Worm (Caenorhabditis elegans): ENCODE results near the gene fbxa-80.

fbxa-80 gene

DNA sequence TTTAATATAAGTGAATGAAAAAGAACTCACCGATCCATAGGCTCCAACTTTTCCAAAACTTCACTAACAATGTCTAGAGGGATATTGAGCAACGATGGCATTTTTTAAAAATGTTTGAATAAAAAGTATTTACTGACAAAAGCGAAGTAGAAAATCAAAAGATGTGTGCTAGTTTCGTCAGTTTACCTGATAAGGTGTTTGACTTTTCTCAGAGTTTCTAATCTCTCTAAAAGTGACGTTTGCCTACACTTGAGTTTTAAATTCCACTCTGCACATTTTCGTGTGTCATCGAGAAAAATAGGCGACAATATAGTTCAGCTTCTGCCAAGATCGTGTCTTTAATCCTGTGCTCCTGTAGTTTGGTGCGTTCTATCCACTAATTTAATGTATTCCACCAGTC lies 6.6 kb upstream of the fbxa-80 start, which contains the start of gene fbxa-15:
TSS of gene fbxa-15 (minus strand) at position 101 of the 400 bp plus-strand sequence.
- no peak for TF ChIP-seq C16A3.4 (tag; optimal IDR thresholded peaks at IDR 0.05)

DNA sequence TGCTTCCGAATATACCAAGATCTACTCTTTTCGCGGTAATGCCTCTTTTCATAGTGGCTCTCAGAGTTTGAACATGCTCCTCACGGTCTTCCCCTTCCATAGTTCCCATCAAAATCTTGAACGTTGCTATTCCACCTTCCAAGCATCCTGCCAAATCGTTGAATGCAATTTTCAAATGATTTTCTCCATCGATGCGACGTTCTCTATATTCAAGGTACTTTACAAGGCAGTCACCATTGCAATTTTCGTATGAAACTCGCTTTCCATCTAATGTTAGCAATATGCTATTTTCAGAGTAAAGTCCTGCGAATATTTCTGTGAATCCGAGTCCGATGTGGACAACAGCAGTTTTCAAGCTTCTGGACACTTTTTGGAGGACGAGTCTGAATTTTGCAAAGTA lies 727 bp downstream of the fbxa-80 start:
- TF ChIP-seq alr-1 (tag; optimal IDR thresholded peaks at IDR 0.05; ENCODE audit: borderline replicate concordance) (no peak), efl-1 (optimal IDR thresholded peaks at IDR 0.05) (no peak), efl-1 (GFP tag; optimal IDR thresholded peaks at IDR 0.05 in 1 of 2) (peak in 1 of 2 experiments; percentile 24)

DNA sequence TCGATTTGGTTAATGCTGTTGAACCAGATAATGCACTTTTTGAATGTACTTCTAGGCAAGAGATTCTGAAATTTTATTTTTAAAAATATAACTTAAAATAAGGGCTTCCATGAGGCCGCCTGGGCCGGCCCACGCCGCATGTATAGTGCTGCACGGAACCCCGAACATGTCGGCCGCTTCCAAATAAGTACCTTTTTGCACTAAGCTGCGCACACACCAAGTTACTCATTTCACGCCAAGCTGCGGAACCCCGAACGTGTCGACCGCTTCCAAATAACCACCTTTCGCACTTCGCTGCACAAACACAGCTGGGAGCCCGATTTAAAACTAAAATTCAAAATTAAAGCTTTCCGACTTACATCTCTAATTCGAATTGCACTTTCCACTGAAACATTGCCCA lies 3.6 kb downstream of the fbxa-80 start:
- TF ChIP-seq tlp-1 (tag; optimal IDR thresholded peaks at IDR 0.05): no peak
- no peak for TF ChIP-seq grh-1 (GFP tag; IDR thresholded peaks at IDR 0.05)
- no peak for TF ChIP-seq ces-1 (GFP tag; optimal IDR thresholded peaks at IDR 0.05)
- TF ChIP-seq ceh-8 (GFP tag; optimal IDR thresholded peaks at IDR 0.05): no peak
- TF ChIP-seq lsy-2 (tag; optimal IDR thresholded peaks at IDR 0.05): no peak

DNA sequence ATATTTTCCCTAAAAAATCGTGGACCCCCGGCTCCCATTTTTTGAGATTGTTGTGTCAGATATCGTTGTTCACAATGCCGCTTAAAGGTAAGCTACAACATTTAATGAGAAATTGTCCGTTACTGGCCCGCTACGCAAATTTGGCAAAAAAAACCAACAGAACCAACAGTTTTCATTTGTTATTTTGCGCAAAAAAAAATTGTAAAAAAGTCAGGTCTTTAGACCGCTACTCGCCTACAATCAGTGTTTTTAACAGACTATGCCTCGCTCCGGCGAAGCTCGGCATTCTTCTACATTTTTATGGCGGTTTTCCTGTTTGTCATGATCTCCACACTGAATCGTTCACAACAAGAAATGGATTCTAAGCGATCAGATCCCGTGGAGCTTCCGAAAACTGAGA lies 6.1 kb downstream of the fbxa-80 start, which contains the start of gene Y82E9BL.12:
TSS of gene Y82E9BL.12 (plus strand) at position 301 of the 400 bp plus-strand sequence.
- TF ChIP-seq efl-1 (optimal IDR thresholded peaks at IDR 0.05) (no peak), efl-1 (GFP tag; optimal IDR thresholded peaks at IDR 0.05 in 1 of 2) (peak in 1 of 2 experiments; percentile 6), unc-130 (tag; optimal IDR thresholded peaks at IDR 0.05) (no peak)

DNA sequence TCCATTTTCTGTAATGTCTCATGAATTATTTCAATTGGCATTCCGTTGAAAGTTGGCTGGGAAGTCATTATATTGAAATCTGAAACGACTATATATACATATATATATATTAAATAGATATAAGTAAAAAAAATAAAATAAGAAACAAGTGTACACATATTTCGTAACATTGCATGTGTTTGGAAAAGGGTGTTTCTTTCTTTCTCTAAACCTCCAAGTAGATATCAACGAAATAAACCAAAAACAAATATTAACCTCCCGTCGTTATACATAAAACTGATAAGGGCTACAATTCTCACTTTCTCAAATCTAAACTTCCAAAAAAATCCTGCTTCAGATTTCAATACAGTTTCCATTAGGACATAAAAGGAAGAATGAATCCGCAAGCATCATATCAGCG lies 6.8 kb downstream of the fbxa-80 start, which contains the start of gene fbxa-79:
TSS of gene fbxa-79 (minus strand) at position 86 of the 400 bp plus-strand sequence.
- TF ChIP-seq unc-30 (tag; optimal IDR thresholded peaks at IDR 0.05): no peak
- no peak for TF ChIP-seq sptf-1 (tag; optimal IDR thresholded peaks at IDR 0.05)
- TF ChIP-seq pqm-1 (tag; optimal IDR thresholded peaks at IDR 0.05): no peak
- TF ChIP-seq elt-2 (tag; optimal IDR thresholded peaks at IDR 0.05): peak; percentile 55
- no peak for TF ChIP-seq nhr-90 (tag; optimal IDR thresholded peaks at IDR 0.05; ENCODE audit: poor library complexity)
- TF ChIP-seq ets-5 (GFP tag; IDR thresholded peaks at IDR 0.05): no peak
- TF ChIP-seq aly-2 (tag; optimal IDR thresholded peaks at IDR 0.05): no peak
- no peak for TF ChIP-seq egl-27 (tag; optimal IDR thresholded peaks at IDR 0.05)
- TF ChIP-seq efl-3 (GFP tag; optimal IDR thresholded peaks at IDR 0.05): no peak
- TF ChIP-seq egl-13 (tag; optimal IDR thresholded peaks at IDR 0.05): no peak
- TF ChIP-seq ztf-11 (tag; optimal IDR thresholded peaks at IDR 0.05): no peak
- TF ChIP-seq zip-4 (GFP tag; optimal IDR thresholded peaks at IDR 0.05): no peak
- TF ChIP-seq nhr-19 (GFP tag; conservative IDR thresholded peaks at IDR 0.05): 0 out of 2 replicates have a peak, but pooled peaks have one; percentile 3
- TF ChIP-seq pax-3 (tag; optimal IDR thresholded peaks at IDR 0.05): no peak
- TF ChIP-seq skn-1 (tag; optimal IDR thresholded peaks at IDR 0.05): peak; percentile 59
- no peak for TF ChIP-seq zag-1 (tag; optimal IDR thresholded peaks at IDR 0.05)
- no peak for TF ChIP-seq ama-1 (optimal IDR thresholded peaks at IDR 0.05)
- no peak for TF ChIP-seq nhr-237 (tag; optimal IDR thresholded peaks at IDR 0.05)

DNA sequence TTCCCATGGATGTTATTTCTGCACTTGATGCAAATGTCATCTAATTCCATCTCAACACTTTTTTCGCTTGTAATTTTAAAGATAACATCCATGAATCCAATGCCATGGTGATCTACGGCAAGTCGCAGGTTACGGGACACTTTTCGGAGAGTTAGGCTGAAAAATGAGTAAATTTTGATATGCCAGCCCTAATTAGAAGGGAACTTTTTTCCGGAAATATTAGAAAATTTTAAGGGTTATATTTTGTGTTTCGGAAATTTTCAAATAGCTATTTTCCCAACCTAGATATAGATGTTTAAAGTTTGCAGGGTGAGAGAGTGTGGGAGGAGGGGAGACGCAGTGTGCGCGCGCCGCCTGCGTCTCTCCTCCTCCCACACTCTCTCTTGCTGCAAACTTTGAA lies 7.7 kb downstream of the fbxa-80 start:
- no peak for TF ChIP-seq ets-5 (GFP tag; IDR thresholded peaks at IDR 0.05)
- no peak for TF ChIP-seq efl-1 (optimal IDR thresholded peaks at IDR 0.05)
- TF ChIP-seq efl-1 (GFP tag; optimal IDR thresholded peaks at IDR 0.05 in 1 of 2): peak in 1 of 2 experiments; percentile 51

DNA sequence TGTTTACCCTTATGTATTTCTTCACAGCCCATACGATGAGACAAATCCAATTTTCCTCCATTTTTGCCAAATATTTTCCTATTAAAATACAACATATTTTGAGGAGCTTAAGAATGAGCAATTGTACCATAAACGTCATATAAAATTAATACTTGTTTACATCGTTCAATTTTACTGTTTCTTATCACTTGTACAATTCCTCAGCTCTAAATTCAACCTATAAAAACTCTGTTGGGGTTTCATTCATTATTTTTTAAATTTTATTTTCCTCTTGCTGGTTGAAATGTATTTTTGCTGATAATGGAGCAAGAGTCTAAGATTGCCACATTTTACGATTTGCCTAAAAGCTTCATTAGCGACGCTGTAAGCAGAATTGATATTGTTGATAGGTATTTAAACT lies 11.6 kb downstream of the fbxa-80 start, which contains the start of gene fbxa-75:
TSS of gene fbxa-75 (plus strand) at position 301 of the 400 bp plus-strand sequence.
- no peak for TF ChIP-seq unc-130 (tag; optimal IDR thresholded peaks at IDR 0.05)
- no peak for TF ChIP-seq efl-1 (optimal IDR thresholded peaks at IDR 0.05)
- TF ChIP-seq efl-1 (GFP tag; optimal IDR thresholded peaks at IDR 0.05 in 1 of 2): no peak
- no peak for TF ChIP-seq skn-1 (tag; optimal IDR thresholded peaks at IDR 0.05)
- no peak for TF ChIP-seq lin-35 (GFP tag; optimal IDR thresholded peaks at IDR 0.05)
- no peak for TF ChIP-seq vab-15 (tag; optimal IDR thresholded peaks at IDR 0.05)
- no peak for TF ChIP-seq nhr-71 (tag; optimal IDR thresholded peaks at IDR 0.05)
- no peak for TF ChIP-seq ets-5 (GFP tag; IDR thresholded peaks at IDR 0.05)
- no peak for TF ChIP-seq C16A3.4 (tag; optimal IDR thresholded peaks at IDR 0.05)
- TF ChIP-seq efl-3 (GFP tag; optimal IDR thresholded peaks at IDR 0.05): no peak
- TF ChIP-seq swsn-7 (tag; optimal IDR thresholded peaks at IDR 0.05): no peak
- no peak for TF ChIP-seq lir-3 (tag; optimal IDR thresholded peaks at IDR 0.05; ENCODE audit: poor library complexity)
- TF ChIP-seq unc-98 (GFP tag; IDR thresholded peaks at IDR 0.05): no peak
- no peak for TF ChIP-seq aly-2 (tag; optimal IDR thresholded peaks at IDR 0.05)
- no peak for TF ChIP-seq fkh-8 (tag; optimal IDR thresholded peaks at IDR 0.05)
- no peak for TF ChIP-seq nhr-77 (tag; optimal IDR thresholded peaks at IDR 0.05)
